Worm (Caenorhabditis elegans) whole organism, L1 larva: ENCODE results near the gene cey-4.

ENCODE experiments used
- ama-1 ChIP-seq: fragments of 150-350 bp; optimal IDR thresholded peaks from 2 replicates; lab custom pipeline; 2014
- fkh-10 ChIP-seq: sonication (generic microtip); optimal IDR thresholded peaks from 2 replicates; lab custom pipeline; 2017; ENCODE audit warnings: missing biosample characterization, missing genetic modification reagents, missing genetic modification characterization
- lin-15B ChIP-seq: fragments of 150-350 bp; sonication (generic microtip); optimal IDR thresholded peaks from 3 replicates; lab custom pipeline; 2014; ENCODE audit warnings: missing biosample characterization, missing genetic modification characterization
- lsy-2 ChIP-seq, 2 experiments: fragments of 150-350 bp; optimal IDR thresholded peaks; 2 replicates each; lab custom pipeline; 2014; ENCODE audit warnings: missing biosample characterization in 2 of 2, missing genetic modification characterization in 2 of 2
- nhr-11 ChIP-seq: fragments of 150-350 bp; optimal IDR thresholded peaks from 2 replicates; lab custom pipeline; 2014; ENCODE audit warnings: missing biosample characterization, missing genetic modification characterization
- nhr-28 ChIP-seq: fragments of 150-350 bp; optimal IDR thresholded peaks from 2 replicates; lab custom pipeline; 2014; ENCODE audit warnings: missing biosample characterization, missing genetic modification characterization
- nhr-76 ChIP-seq: sonication (generic microtip); optimal IDR thresholded peaks from 2 replicates; lab custom pipeline; 2017; ENCODE audit warnings: missing biosample characterization, missing genetic modification characterization
- nhr-77 ChIP-seq: fragments of 150-350 bp; optimal IDR thresholded peaks from 2 replicates; lab custom pipeline; 2014; ENCODE audit warnings: missing biosample characterization, missing genetic modification characterization
- nhr-84 ChIP-seq: sonication (generic microtip); optimal IDR thresholded peaks from 2 replicates; lab custom pipeline; 2017; ENCODE audit warnings: missing biosample characterization, missing genetic modification characterization
- skn-1 ChIP-seq: fragments of 150-350 bp; optimal IDR thresholded peaks from 2 replicates; lab custom pipeline; 2014; ENCODE audit warnings: missing biosample characterization, missing genetic modification characterization
- swsn-7 ChIP-seq: sonication (generic microtip); optimal IDR thresholded peaks from 2 replicates; lab custom pipeline; 2016; ENCODE audit warnings: missing genetic modification characterization, missing compliant biosample characterization
- unc-62 ChIP-seq: fragments of 150-350 bp; optimal IDR thresholded peaks from 2 replicates; lab custom pipeline; 2014; ENCODE audit warnings: missing biosample characterization, missing genetic modification reagents, missing genetic modification characterization
- ztf-11 ChIP-seq, 2 experiments: sonication (generic microtip); optimal IDR thresholded peaks; 2 replicates each; lab custom pipeline; 2016 to 2017; ENCODE audit warnings: missing genetic modification characterization in 2 of 2, missing biosample characterization in 1 of 2, missing compliant biosample characterization in 1 of 2

ce11 chrIII:10867086-10867485 is 1.4 kb downstream of the cey-4 start:
- TF ChIP-seq fkh-10 (GFP tag; lab: Kevin White, UChicago) (no peak), ama-1 (lab: Kevin White, UChicago) (no peak), nhr-77 (tag; lab: Kevin White, UChicago) (no peak), unc-62 (GFP tag; lab: Kevin White, UChicago) (no peak), ztf-11 (tag; optimal IDR thresholded peaks at IDR 0.05; lab: Kevin White, UChicago) (no peak), skn-1 (tag; lab: Kevin White, UChicago) (no peak), lsy-2 (tag; optimal IDR thresholded peaks at IDR 0.05; lab: Kevin White, UChicago) (no peak), nhr-84 (tag; lab: Kevin White, UChicago) (no peak), lin-15B (tag; lab: Kevin White, UChicago) (no peak), nhr-76 (no peak), swsn-7 (no peak), nhr-28 (tag; lab: Kevin White, UChicago) (no peak), nhr-11 (no peak)
